Fruit fly (Drosophila melanogaster) whole organism, embryonic: Measurements from ENCODE around the gene AMPdeam.
A peak's percentile ranks its signal among the peaks of the same experiment; 100 is the strongest.

Experiments
- Abd-B ChIP-seq: fragments of 200-800 bp; sonication (Bioruptor generic); optimal IDR thresholded peaks from 2 replicates; lab custom pipeline; 2018; ENCODE audit warnings: missing biosample characterization, mild to moderate bottlenecking, missing genetic modification characterization, moderate library complexity
- Aef1 ChIP-seq: fragments of 200-800 bp; sonication (Bioruptor generic); IDR thresholded peaks from 3 replicates; pipeline ENCODE4 v1.3.6; 2022; ENCODE audit warnings: missing biosample characterization, missing genetic modification characterization
- Bgb ChIP-seq: fragments of 200-800 bp; sonication (Bioruptor generic); IDR thresholded peaks from 2 replicates; pipeline ENCODE4 v1.3.6; 2022; ENCODE audit warnings: missing biosample characterization, missing genetic modification characterization; ENCODE audit not compliant: partially characterized antibody
- CG10209 ChIP-seq: fragments of 200-800 bp; sonication (Bioruptor generic); optimal IDR thresholded peaks from 3 replicates; lab custom pipeline; 2017; ENCODE audit warnings: missing biosample characterization, mild to moderate bottlenecking, missing genetic modification characterization, missing genetic modification reagents
- CG10431 ChIP-seq: fragments of 200-800 bp; sonication (Bioruptor generic); optimal IDR thresholded peaks from 3 replicates; lab custom pipeline; 2018; ENCODE audit warnings: missing biosample characterization, mild to moderate bottlenecking, missing genetic modification characterization
- CG11398 ChIP-seq: fragments of 200-800 bp; sonication (Bioruptor generic); optimal IDR thresholded peaks from 2 replicates; lab custom pipeline; 2016; ENCODE audit warnings: missing biosample characterization, missing genetic modification characterization
- CG11695 ChIP-seq: fragments of 200-800 bp; sonication (Bioruptor generic); IDR thresholded peaks from 3 replicates; pipeline ENCODE4 v1.3.6; 2022; ENCODE audit warnings: missing biosample characterization, missing genetic modification characterization
- CG13424 ChIP-seq: fragments of 200-800 bp; sonication (Bioruptor generic); optimal IDR thresholded peaks from 2 replicates; lab custom pipeline; 2019; ENCODE audit warnings: missing biosample characterization, mild to moderate bottlenecking, missing genetic modification characterization, moderate library complexity
- CG13775 ChIP-seq: fragments of 200-800 bp; sonication (Bioruptor generic); optimal IDR thresholded peaks from 3 replicates; lab custom pipeline; 2017; ENCODE audit warnings: missing biosample characterization, mild to moderate bottlenecking, missing genetic modification characterization
- CG15011 ChIP-seq: fragments of 200-800 bp; sonication (Bioruptor generic); optimal IDR thresholded peaks from 3 replicates; lab custom pipeline; 2018; ENCODE audit warnings: missing biosample characterization, mild to moderate bottlenecking, missing genetic modification characterization
- CG16779 ChIP-seq: fragments of 200-800 bp; sonication (Bioruptor generic); IDR thresholded peaks from 2 replicates; pipeline ENCODE4 v1.3.6; 2022; ENCODE audit warnings: missing biosample characterization, missing genetic modification characterization
- CG16815 ChIP-seq: fragments of 200-800 bp; sonication (Bioruptor generic); optimal IDR thresholded peaks from 3 replicates; lab custom pipeline; 2017; ENCODE audit warnings: missing biosample characterization, mild to moderate bottlenecking, missing genetic modification characterization
- CG17359 ChIP-seq: fragments of 200-800 bp; sonication (Bioruptor generic); optimal IDR thresholded peaks from 3 replicates; lab custom pipeline; 2018; ENCODE audit warnings: missing biosample characterization, mild to moderate bottlenecking, missing genetic modification characterization, moderate library complexity
- CG17361 ChIP-seq: fragments of 200-800 bp; sonication (Bioruptor generic); IDR thresholded peaks from 3 replicates; pipeline ENCODE4 v1.3.6; 2022; ENCODE audit warnings: missing biosample characterization, missing genetic modification characterization
- CG32767 ChIP-seq: fragments of 200-800 bp; sonication (Bioruptor generic); IDR thresholded peaks from 2 replicates; pipeline ENCODE4 v1.3.6; 2022; ENCODE audit warnings: missing biosample characterization, missing genetic modification characterization
- CG4404 ChIP-seq: fragments of 200-800 bp; sonication (Bioruptor generic); IDR thresholded peaks from 2 replicates; pipeline ENCODE4 v1.3.6; 2022; ENCODE audit warnings: missing biosample characterization, missing genetic modification characterization
- CG6689 ChIP-seq: fragments of 200-800 bp; sonication (Bioruptor generic); IDR thresholded peaks from 2 replicates; pipeline ENCODE4 v1.3.6; 2022; ENCODE audit warnings: missing biosample characterization, missing genetic modification characterization
- CG7786 ChIP-seq: fragments of 200-800 bp; sonication (Bioruptor generic); optimal IDR thresholded peaks from 2 replicates; lab custom pipeline; 2016; ENCODE audit warnings: missing biosample characterization, missing genetic modification characterization
- CG8388 ChIP-seq: fragments of 200-800 bp; sonication (Bioruptor generic); optimal IDR thresholded peaks from 2 replicates; lab custom pipeline; 2019; ENCODE audit warnings: missing biosample characterization, mild to moderate bottlenecking, missing genetic modification characterization, moderate library complexity
- CTCF ChIP-seq: fragments of 200-800 bp; sonication (Bioruptor generic); optimal IDR thresholded peaks from 2 replicates; lab custom pipeline; 2017; ENCODE audit warnings: missing biosample characterization, mild to moderate bottlenecking, missing genetic modification characterization, moderate library complexity
- Dbx ChIP-seq: fragments of 200-800 bp; sonication (Bioruptor generic); IDR thresholded peaks from 3 replicates; pipeline ENCODE4 v1.3.6; 2022; ENCODE audit warnings: missing biosample characterization, missing genetic modification characterization
- Dfd ChIP-seq, 2 experiments: fragments of >200 bp; optimal IDR thresholded peaks; 2 replicates each; lab custom pipeline; 2017; ENCODE audit warnings: missing biosample characterization in 2 of 2, missing genetic modification characterization in 2 of 2
- Dll ChIP-seq: fragments of 200-800 bp; sonication (Bioruptor generic); IDR thresholded peaks from 4 replicates; pipeline ENCODE4 v1.3.6; 2022; ENCODE audit warnings: missing biosample characterization, missing genetic modification characterization; ENCODE audit not compliant: partially characterized antibody
- Doc2 ChIP-seq: fragments of 200-800 bp; sonication (Bioruptor generic); IDR thresholded peaks from 2 replicates; pipeline ENCODE4 v1.3.6; 2022; ENCODE audit warnings: missing biosample characterization, missing genetic modification characterization
- E2f1 ChIP-seq: fragments of 200-800 bp; sonication (Bioruptor generic); IDR thresholded peaks from 2 replicates; pipeline ENCODE4 v1.3.6; 2022; ENCODE audit warnings: missing biosample characterization, missing genetic modification characterization
- Fer2 ChIP-seq: fragments of 200-800 bp; sonication (Bioruptor generic); optimal IDR thresholded peaks from 2 replicates; lab custom pipeline; 2018; ENCODE audit warnings: missing biosample characterization, mild to moderate bottlenecking, missing genetic modification characterization, moderate library complexity
- Lhr ChIP-seq: fragments of 200-800 bp; sonication (Bioruptor generic); optimal IDR thresholded peaks from 3 replicates; lab custom pipeline; 2017; ENCODE audit warnings: mild to moderate bottlenecking, missing biosample characterization, missing genetic modification reagents, missing genetic modification characterization
- Meics ChIP-seq: fragments of 200-800 bp; sonication (Bioruptor generic); optimal IDR thresholded peaks from 2 replicates; lab custom pipeline; 2017; ENCODE audit warnings: missing biosample characterization, mild to moderate bottlenecking, missing genetic modification characterization
- Nf-YB ChIP-seq: fragments of 200-800 bp; sonication (Bioruptor generic); optimal IDR thresholded peaks from 3 replicates; lab custom pipeline; 2019; ENCODE audit warnings: missing biosample characterization, mild to moderate bottlenecking, missing genetic modification characterization, moderate library complexity
- Scr ChIP-seq: fragments of 200-800 bp; sonication (Bioruptor generic); IDR thresholded peaks from 2 replicates; pipeline ENCODE4 v1.3.6; 2022; ENCODE audit warnings: missing biosample characterization, missing genetic modification characterization; ENCODE audit not compliant: partially characterized antibody
- Ssrp ChIP-seq: fragments of 200-800 bp; sonication (Bioruptor generic); optimal IDR thresholded peaks from 2 replicates; lab custom pipeline; 2018; ENCODE audit warnings: missing biosample characterization, mild to moderate bottlenecking, missing genetic modification characterization, moderate library complexity
- Taf1 ChIP-seq: fragments of 200-800 bp; sonication (Bioruptor generic); IDR thresholded peaks from 2 replicates; pipeline ENCODE4 v1.3.6; 2022; ENCODE audit warnings: missing biosample characterization, missing genetic modification characterization
- btn ChIP-seq: fragments of 200-800 bp; sonication (Bioruptor generic); optimal IDR thresholded peaks from 2 replicates; lab custom pipeline; 2016; ENCODE audit warnings: missing biosample characterization, missing genetic modification characterization
- cg ChIP-seq: fragments of 200-800 bp; sonication (Bioruptor generic); optimal IDR thresholded peaks from 3 replicates; lab custom pipeline; 2019; ENCODE audit warnings: missing biosample characterization, mild to moderate bottlenecking, missing genetic modification characterization, moderate library complexity
- croc ChIP-seq: fragments of 200-800 bp; sonication (Bioruptor generic); conservative IDR thresholded peaks from 3 replicates; pipeline ENCODE4 v1.3.6; 2022; ENCODE audit warnings: missing biosample characterization, missing genetic modification characterization
- cwo ChIP-seq: fragments of 200-800 bp; sonication (Bioruptor generic); optimal IDR thresholded peaks from 3 replicates; lab custom pipeline; 2017; ENCODE audit warnings: missing biosample characterization, missing genetic modification characterization, mild to moderate bottlenecking, moderate library complexity, missing genetic modification reagents
- dm ChIP-seq: fragments of 200-800 bp; sonication (Bioruptor generic); optimal IDR thresholded peaks from 3 replicates; lab custom pipeline; 2016; ENCODE audit warnings: missing biosample characterization, missing genetic modification characterization
- ems ChIP-seq: fragments of 200-800 bp; sonication (Bioruptor generic); optimal IDR thresholded peaks from 3 replicates; lab custom pipeline; 2016; ENCODE audit warnings: missing biosample characterization, missing genetic modification characterization
- fd3F ChIP-seq: fragments of 200-800 bp; sonication (Bioruptor generic); optimal IDR thresholded peaks from 2 replicates; lab custom pipeline; 2018; ENCODE audit warnings: missing biosample characterization, mild to moderate bottlenecking, missing genetic modification characterization, moderate library complexity
- gem ChIP-seq: fragments of 200-800 bp; sonication (Bioruptor generic); optimal IDR thresholded peaks from 2 replicates; lab custom pipeline; 2019; ENCODE audit warnings: missing biosample characterization, mild to moderate bottlenecking, missing genetic modification characterization, moderate library complexity
- hb ChIP-seq: fragments of 200-800 bp; sonication (Bioruptor generic); IDR thresholded peaks from 3 replicates; pipeline ENCODE4 v1.3.6; 2022; ENCODE audit warnings: missing biosample characterization, missing genetic modification characterization; ENCODE audit not compliant: partially characterized antibody
- insv ChIP-seq, 2 experiments: fragments of 200-800 bp; sonication (Bioruptor generic); optimal IDR thresholded peaks; 3 replicates each; lab custom pipeline; 2016 to 2018; ENCODE audit warnings: missing biosample characterization in 2 of 2, missing genetic modification characterization in 2 of 2
- inv ChIP-seq: fragments of 200-800 bp; sonication (Bioruptor generic); IDR thresholded peaks from 2 replicates; pipeline ENCODE4 v1.3.6; 2022; ENCODE audit warnings: missing biosample characterization, missing genetic modification characterization; ENCODE audit not compliant: partially characterized antibody
- klu ChIP-seq: fragments of 200-800 bp; sonication (Bioruptor generic); IDR thresholded peaks from 2 replicates; pipeline ENCODE4 v1.3.6; 2022; ENCODE audit warnings: missing biosample characterization, missing genetic modification characterization
- onecut ChIP-seq: fragments of 200-800 bp; sonication (Bioruptor generic); IDR thresholded peaks from 2 replicates; pipeline ENCODE4 v1.3.6; 2022; ENCODE audit warnings: missing biosample characterization, missing genetic modification characterization
- org-1 ChIP-seq: fragments of 200-800 bp; sonication (Bioruptor generic); optimal IDR thresholded peaks from 2 replicates; lab custom pipeline; 2017; ENCODE audit warnings: missing biosample characterization, missing genetic modification characterization
- sr ChIP-seq: fragments of 200-800 bp; sonication (Bioruptor generic); IDR thresholded peaks from 3 replicates; pipeline ENCODE4 v1.3.6; 2022; ENCODE audit warnings: missing biosample characterization, missing genetic modification characterization
- tna ChIP-seq: fragments of 200-800 bp; sonication (Bioruptor generic); IDR thresholded peaks from 2 replicates; pipeline ENCODE4 v1.3.6; 2022; ENCODE audit warnings: missing biosample characterization, missing genetic modification characterization; ENCODE audit not compliant: partially characterized antibody
- twi ChIP-seq: fragments of 200-800 bp; optimal IDR thresholded peaks from 2 replicates; lab custom pipeline; 2019; ENCODE audit warnings: missing biosample characterization, mild to moderate bottlenecking, missing genetic modification characterization, moderate library complexity
- zfh1 ChIP-seq: fragments of 200-800 bp; sonication (Bioruptor generic); IDR thresholded peaks from 3 replicates; pipeline ENCODE4 v1.3.6; 2022; ENCODE audit warnings: missing biosample characterization, missing genetic modification characterization

AMPdeam gene

DNA sequence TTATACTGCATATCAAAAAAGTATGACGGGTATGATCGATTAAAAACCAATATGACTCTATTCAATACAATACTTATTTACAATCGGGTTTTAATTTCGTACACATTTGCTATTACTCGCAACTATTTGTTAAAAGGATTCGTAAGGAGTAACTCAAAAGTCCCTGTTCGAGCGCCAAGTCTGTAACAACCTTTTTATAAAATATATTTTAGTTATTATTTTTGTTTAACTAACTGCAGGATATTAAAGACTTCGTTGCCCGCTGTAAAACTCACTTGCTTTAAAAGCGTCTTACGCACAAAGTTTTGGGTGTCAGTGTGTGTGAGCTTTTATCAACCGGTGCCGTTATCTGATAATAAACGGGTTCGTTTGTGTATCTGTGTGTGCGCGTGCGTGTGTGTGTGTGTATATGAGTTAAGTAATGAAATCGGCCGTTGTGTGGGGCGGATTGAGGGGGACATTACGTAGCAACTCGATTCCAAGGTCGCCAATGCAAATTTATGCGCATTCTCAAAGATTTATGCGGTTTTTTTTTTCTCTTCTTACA lies 45.3 kb upstream of the AMPdeam start (continued):
- TF ChIP-seq cwo (GFP tag; lab: Kevin White, UChicago) (no peak), CG32767 (GFP tag; lab: Robert Waterston, UW) (peak; percentile 85), Lhr (GFP tag; lab: Kevin White, UChicago) (peak; percentile 38), Abd-B (peak; percentile 94), Dbx (GFP tag; lab: Robert Waterston, UW) (peak; percentile 89), tna (GFP tag; lab: Robert Waterston, UW) (no peak), gem (tag; lab: Kevin White, UChicago) (peak; percentile 96), onecut (GFP tag; lab: Robert Waterston, UW) (peak; percentile 73), CG17361 (GFP tag; lab: Robert Waterston, UW) (peak; percentile 96), E2f1 (GFP tag; lab: Robert Waterston, UW) (peak; percentile 89), Dfd (GFP tag; optimal IDR thresholded peaks at IDR 0.05; lab: Kevin White, UChicago) (no peak), Ssrp (tag; lab: Kevin White, UChicago) (peak; percentile 89), insv (GFP tag; optimal IDR thresholded peaks at IDR 0.05; lab: Kevin White, UChicago) (no peak), btn (GFP tag; lab: Kevin White, UChicago) (no peak), Dll (no peak), dm (no peak), CTCF (no peak), zfh1 (GFP tag; lab: Robert Waterston, UW) (peak; percentile 77; the same call in 2 of the 3 replicates), twi (peak; percentile 77), Bgb (no peak), Nf-YB (peak; percentile 71), Aef1 (GFP tag; lab: Robert Waterston, UW) (peak; percentile 91), inv (GFP tag; lab: Robert Waterston, UW) (no peak), Scr (GFP tag; lab: Robert Waterston, UW) (no peak), CG16815 (GFP tag; lab: Kevin White, UChicago) (peak; percentile 87), Doc2 (GFP tag; lab: Robert Waterston, UW) (peak; percentile 71), CG13424 (peak; percentile 93), CG4404 (GFP tag; lab: Robert Waterston, UW) (peak; percentile 77), CG10431 (GFP tag; lab: Kevin White, UChicago) (no peak), CG16779 (GFP tag; lab: Robert Waterston, UW) (peak; percentile 15; the same call in 1 of the 2 replicates), fd3F (GFP tag; lab: Kevin White, UChicago) (peak; percentile 92), Meics (peak; percentile 94), hb (GFP tag; lab: Robert Waterston, UW) (no peak), croc (GFP tag; lab: Robert Waterston, UW) (peak; percentile 83), CG11398 (GFP tag; lab: Kevin White, UChicago) (no peak), Taf1 (GFP tag; lab: Robert Waterston, UW) (peak; percentile 81; the same call in 1 of the 2 replicates), Fer2 (peak; percentile 76), klu (GFP tag; lab: Robert Waterston, UW) (peak; percentile 88), org-1 (peak; percentile 85), CG17359 (tag; lab: Kevin White, UChicago) (peak; percentile 87), CG15011 (GFP tag; lab: Kevin White, UChicago) (peak; percentile 87), CG8388 (GFP tag; lab: Kevin White, UChicago) (peak; percentile 80), CG6689 (GFP tag; lab: Robert Waterston, UW) (peak; percentile 92), CG7786 (GFP tag; lab: Kevin White, UChicago) (peak; percentile 63), CG13775 (GFP tag; lab: Kevin White, UChicago) (peak; percentile 88), sr (GFP tag; lab: Robert Waterston, UW) (peak; percentile 27; the same call in 1 of the 3 replicates), CG10209 (peak; percentile 94), cg (GFP tag; lab: Kevin White, UChicago) (peak; percentile 60), ems (GFP tag; lab: Kevin White, UChicago) (peak; percentile 79), CG11695 (GFP tag; lab: Robert Waterston, UW) (peak; percentile 88)
